Worm (Caenorhabditis elegans) whole organism, midembryonic: ENCODE measurements around the gene srj-52.

Experiments used
- T22C8.4 ChIP-seq: fragments of 200-800 bp; sonication (Bioruptor generic); IDR thresholded peaks from 2 replicates; pipeline ENCODE4 v1.3.6; 2022; ENCODE audit warnings: missing genetic modification characterization, missing compliant biosample characterization
- klf-2 ChIP-seq: fragments of 200-800 bp; sonication (Bioruptor generic); conservative IDR thresholded peaks from 2 replicates; pipeline ENCODE4 v1.3.6; 2022; ENCODE audit warnings: missing genetic modification reagents, missing genetic modification characterization, missing compliant biosample characterization
- med-1 ChIP-seq: sonication (generic microtip); optimal IDR thresholded peaks from 2 replicates; lab custom pipeline; 2017; ENCODE audit warnings: missing genetic modification characterization, mild to moderate bottlenecking, missing compliant biosample characterization, antibody characterized with exemption, missing genetic modification reagents; ENCODE audit not compliant: insufficient read depth
- ref-1 ChIP-seq: fragments of 200-800 bp; sonication (Bioruptor generic); conservative IDR thresholded peaks from 2 replicates; pipeline ENCODE4 v1.3.6; 2022; ENCODE audit warnings: missing genetic modification reagents, missing genetic modification characterization, missing compliant biosample characterization
- tab-1 ChIP-seq: fragments of 200-800 bp; sonication (Bioruptor generic); IDR thresholded peaks from 2 replicates; pipeline ENCODE4 v1.3.6; 2022; ENCODE audit warnings: missing genetic modification characterization, missing compliant biosample characterization
- ztf-23 ChIP-seq: fragments of 200-800 bp; sonication (Bioruptor generic); IDR thresholded peaks from 2 replicates; pipeline ENCODE4 v1.3.6; 2022; ENCODE audit warnings: missing genetic modification reagents, missing genetic modification characterization, missing compliant biosample characterization
- ztf-29 ChIP-seq: fragments of 200-800 bp; sonication (Bioruptor generic); IDR thresholded peaks from 2 replicates; pipeline ENCODE4 v1.3.6; 2022; ENCODE audit warnings: missing genetic modification reagents, missing genetic modification characterization, missing compliant biosample characterization

DNA sequence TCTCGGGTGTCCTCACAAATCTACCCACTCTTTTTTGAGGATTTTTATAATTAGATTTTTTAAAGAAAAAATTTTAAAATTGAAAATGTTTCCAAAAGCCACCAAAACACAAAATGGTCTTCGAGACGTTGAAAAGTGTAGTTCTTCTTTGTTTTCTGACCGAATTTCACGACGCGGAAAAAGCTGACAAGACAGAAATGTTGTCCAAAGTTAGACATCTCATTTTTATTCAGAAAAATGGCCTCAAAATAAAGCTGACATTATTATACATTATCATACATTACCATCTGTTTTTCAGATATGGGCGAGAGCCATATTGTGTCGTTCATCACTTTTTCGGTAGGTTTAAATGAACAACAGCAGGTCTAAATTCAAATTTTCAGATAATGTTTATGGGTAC, 16.2 kb downstream of the srj-52 start, which contains the start of gene srx-22:
- no peak for TF ChIP-seq ztf-29 (GFP tag; lab: Robert Waterston, UW)
- no peak for TF ChIP-seq ref-1 (GFP tag; lab: Robert Waterston, UW)
- TF ChIP-seq med-1 (GFP tag; lab: Kevin White, UChicago): no peak
- TF ChIP-seq klf-2 (GFP tag; lab: Robert Waterston, UW): no peak
- TF ChIP-seq ztf-23 (GFP tag; lab: Robert Waterston, UW): no peak
- TF ChIP-seq tab-1 (GFP tag; lab: Robert Waterston, UW): no peak
- TF ChIP-seq T22C8.4 (GFP tag; lab: Robert Waterston, UW): no peak
